Worm (Caenorhabditis elegans) whole organism, late embryonic: ENCODE results near the gene F28C6.10.

Experiments used
- C08G9.2 ChIP-seq: sonication (generic microtip); optimal IDR thresholded peaks from 2 replicates; lab custom pipeline; 2016; ENCODE audit warnings: mild to moderate bottlenecking, missing genetic modification characterization, moderate library complexity, missing compliant biosample characterization
- C38D4.7 ChIP-seq: fragments of 200-800 bp; sonication (Bioruptor generic); optimal IDR thresholded peaks from 2 replicates; lab custom pipeline; 2018; ENCODE audit warnings: mild to moderate bottlenecking, missing genetic modification characterization, moderate library complexity, missing compliant biosample characterization
- F13H6.1 ChIP-seq: sonication (generic microtip); optimal IDR thresholded peaks from 2 replicates; lab custom pipeline; 2016; ENCODE audit warnings: missing genetic modification characterization, missing compliant biosample characterization
- K09A11.1 ChIP-seq: sonication (generic microtip); optimal IDR thresholded peaks from 2 replicates; lab custom pipeline; 2017; ENCODE audit warnings: antibody characterized with exemption, mild to moderate bottlenecking, missing genetic modification characterization, missing compliant biosample characterization; ENCODE audit not compliant: insufficient read depth
- T23F11.4 ChIP-seq: fragments of 200-800 bp; sonication (Bioruptor generic); optimal IDR thresholded peaks from 2 replicates; lab custom pipeline; 2018; ENCODE audit warnings: mild to moderate bottlenecking, missing genetic modification characterization, missing compliant biosample characterization
- Y22D7AL.16 ChIP-seq: sonication (generic microtip); optimal IDR thresholded peaks from 2 replicates; lab custom pipeline; 2016; ENCODE audit warnings: missing genetic modification characterization, missing compliant biosample characterization
- ahr-1 ChIP-seq: sonication (generic microtip); optimal IDR thresholded peaks from 2 replicates; lab custom pipeline; 2016; ENCODE audit warnings: missing genetic modification characterization, missing compliant biosample characterization
- ama-1 ChIP-seq: fragments of 150-350 bp; optimal IDR thresholded peaks from 2 replicates; lab custom pipeline; 2014
- ceh-14 ChIP-seq: sonication (generic microtip); optimal IDR thresholded peaks from 2 replicates; lab custom pipeline; 2016; ENCODE audit warnings: missing genotype, missing genetic modification characterization, missing compliant biosample characterization
- ceh-18 ChIP-seq: sonication (generic microtip); optimal IDR thresholded peaks from 2 replicates; lab custom pipeline; 2016; ENCODE audit warnings: missing genetic modification characterization, missing compliant biosample characterization
- ceh-19 ChIP-seq: fragments of 200-800 bp; sonication (Bioruptor generic); optimal IDR thresholded peaks from 2 replicates; lab custom pipeline; 2018; ENCODE audit warnings: mild to moderate bottlenecking, missing genetic modification characterization, missing compliant biosample characterization
- ceh-22 ChIP-seq: sonication (generic microtip); optimal IDR thresholded peaks from 2 replicates; lab custom pipeline; 2017; ENCODE audit warnings: missing biosample characterization, missing genetic modification characterization
- ceh-31 ChIP-seq: sonication (generic microtip); optimal IDR thresholded peaks from 2 replicates; lab custom pipeline; 2016; ENCODE audit warnings: missing genetic modification characterization, missing compliant biosample characterization
- ceh-34 ChIP-seq: sonication (generic microtip); optimal IDR thresholded peaks from 2 replicates; lab custom pipeline; 2016; ENCODE audit warnings: mild to moderate bottlenecking, missing genetic modification characterization, missing compliant biosample characterization
- ceh-45 ChIP-seq: fragments of 200-800 bp; sonication (Bioruptor generic); IDR thresholded peaks from 2 replicates; pipeline ENCODE4 v1.3.6; 2022; ENCODE audit warnings: missing genetic modification reagents, missing genetic modification characterization, missing compliant biosample characterization
- ceh-48 ChIP-seq: sonication (generic microtip); optimal IDR thresholded peaks from 2 replicates; lab custom pipeline; 2016; ENCODE audit warnings: missing genetic modification characterization, inconsistent platforms, missing compliant biosample characterization
- ceh-6 ChIP-seq: fragments of 200-800 bp; sonication (Bioruptor generic); optimal IDR thresholded peaks from 2 replicates; lab custom pipeline; 2018; ENCODE audit warnings: mild to moderate bottlenecking, missing genetic modification characterization, missing compliant biosample characterization
- ceh-9 ChIP-seq: sonication (generic microtip); optimal IDR thresholded peaks from 2 replicates; lab custom pipeline; 2016; ENCODE audit warnings: mild to moderate bottlenecking, missing genetic modification characterization, inconsistent platforms, missing compliant biosample characterization
- dmd-4 ChIP-seq: sonication (generic microtip); optimal IDR thresholded peaks from 2 replicates; lab custom pipeline; 2016; ENCODE audit warnings: borderline replicate concordance, missing genetic modification characterization, missing compliant biosample characterization
- dve-1 ChIP-seq: sonication (generic microtip); optimal IDR thresholded peaks from 2 replicates; lab custom pipeline; 2017; ENCODE audit warnings: antibody characterized with exemption, mild to moderate bottlenecking, missing genetic modification characterization, missing compliant biosample characterization
- elt-4 ChIP-seq: sonication (generic microtip); optimal IDR thresholded peaks from 2 replicates; lab custom pipeline; 2016; ENCODE audit warnings: missing genetic modification characterization, missing compliant biosample characterization
- ets-4 ChIP-seq: sonication (generic microtip); optimal IDR thresholded peaks from 2 replicates; lab custom pipeline; 2016; ENCODE audit warnings: missing genetic modification characterization, missing compliant biosample characterization
- fax-1 ChIP-seq: sonication (generic microtip); optimal IDR thresholded peaks from 2 replicates; lab custom pipeline; 2016; ENCODE audit warnings: missing genotype, missing genetic modification characterization, missing compliant biosample characterization
- fkh-10 ChIP-seq: fragments of 150-350 bp; optimal IDR thresholded peaks from 2 replicates; lab custom pipeline; 2014; ENCODE audit warnings: missing biosample characterization, missing genetic modification reagents, missing genetic modification characterization
- gmeb-2 ChIP-seq: sonication (generic microtip); optimal IDR thresholded peaks from 2 replicates; lab custom pipeline; 2016; ENCODE audit warnings: missing genetic modification characterization, inconsistent platforms, missing compliant biosample characterization
- hlh-30 ChIP-seq: sonication (generic microtip); optimal IDR thresholded peaks from 2 replicates; lab custom pipeline; 2017; ENCODE audit warnings: antibody characterized with exemption, missing genetic modification characterization, missing compliant biosample characterization; ENCODE audit not compliant: insufficient read depth
- hlh-6 ChIP-seq: sonication (generic microtip); optimal IDR thresholded peaks from 2 replicates; lab custom pipeline; 2016; ENCODE audit warnings: missing genotype, missing genetic modification characterization, missing compliant biosample characterization
- hlh-8 ChIP-seq: sonication (generic microtip); optimal IDR thresholded peaks from 2 replicates; lab custom pipeline; 2016; ENCODE audit warnings: missing genotype, missing genetic modification characterization, missing compliant biosample characterization
- lim-6 ChIP-seq: sonication (generic microtip); optimal IDR thresholded peaks from 2 replicates; lab custom pipeline; 2016; ENCODE audit warnings: missing genetic modification characterization, missing compliant biosample characterization
- madf-2 ChIP-seq: sonication (generic microtip); optimal IDR thresholded peaks from 2 replicates; lab custom pipeline; 2017; ENCODE audit warnings: missing genetic modification characterization, missing compliant biosample characterization
- mec-3 ChIP-seq: sonication (generic microtip); optimal IDR thresholded peaks from 2 replicates; lab custom pipeline; 2016; ENCODE audit warnings: borderline replicate concordance, missing genetic modification characterization, missing compliant biosample characterization
- nhr-11 ChIP-seq: fragments of 150-350 bp; optimal IDR thresholded peaks from 2 replicates; lab custom pipeline; 2014; ENCODE audit warnings: missing biosample characterization, missing genetic modification characterization
- nhr-232 ChIP-seq: sonication (generic microtip); optimal IDR thresholded peaks from 2 replicates; lab custom pipeline; 2016; ENCODE audit warnings: missing genetic modification characterization, missing compliant biosample characterization
- pag-3 ChIP-seq: sonication (generic microtip); optimal IDR thresholded peaks from 2 replicates; lab custom pipeline; 2016; ENCODE audit warnings: missing compliant biosample characterization, missing genetic modification characterization, borderline replicate concordance
- pat-9 ChIP-seq: fragments of 200-800 bp; sonication (Bioruptor generic); optimal IDR thresholded peaks from 2 replicates; lab custom pipeline; 2018; ENCODE audit warnings: mild to moderate bottlenecking, missing genetic modification characterization, moderate library complexity, missing compliant biosample characterization
- pax-1 ChIP-seq: fragments of 150-350 bp; optimal IDR thresholded peaks from 2 replicates; lab custom pipeline; 2014; ENCODE audit warnings: missing biosample characterization, missing genetic modification characterization
- pha-2 ChIP-seq: sonication (generic microtip); optimal IDR thresholded peaks from 2 replicates; lab custom pipeline; 2017; ENCODE audit warnings: mild to moderate bottlenecking, missing genetic modification characterization, missing compliant biosample characterization
- ref-2 ChIP-seq: sonication (generic microtip); optimal IDR thresholded peaks from 2 replicates; lab custom pipeline; 2016; ENCODE audit warnings: missing genetic modification characterization, missing compliant biosample characterization
- rnt-1 ChIP-seq: sonication (generic microtip); optimal IDR thresholded peaks from 2 replicates; lab custom pipeline; 2016; ENCODE audit warnings: missing genetic modification characterization, missing compliant biosample characterization
- sdc-2 ChIP-seq: sonication (generic microtip); optimal IDR thresholded peaks from 2 replicates; lab custom pipeline; 2016; ENCODE audit warnings: missing genotype, missing genetic modification characterization, missing compliant biosample characterization
- sox-2 ChIP-seq: fragments of 200-800 bp; sonication (Bioruptor generic); IDR thresholded peaks from 2 replicates; pipeline ENCODE4 v1.3.6; 2022; ENCODE audit warnings: missing genetic modification reagents, missing genetic modification characterization, missing compliant biosample characterization
- syd-9 ChIP-seq: sonication (generic microtip); optimal IDR thresholded peaks from 2 replicates; lab custom pipeline; 2016; ENCODE audit warnings: mild to moderate bottlenecking, missing genetic modification characterization, moderate library complexity, missing compliant biosample characterization
- tbx-2 ChIP-seq: sonication (generic microtip); optimal IDR thresholded peaks from 2 replicates; lab custom pipeline; 2016; ENCODE audit warnings: missing genetic modification characterization, missing compliant biosample characterization
- tbx-7 ChIP-seq: sonication (generic microtip); optimal IDR thresholded peaks from 2 replicates; lab custom pipeline; 2016; ENCODE audit warnings: missing genotype, missing genetic modification characterization, missing compliant biosample characterization
- ttx-3 ChIP-seq: sonication (generic microtip); optimal IDR thresholded peaks from 2 replicates; lab custom pipeline; 2016; ENCODE audit warnings: missing genetic modification reagents, missing genetic modification characterization, missing compliant biosample characterization
- unc-42 ChIP-seq: sonication (generic microtip); optimal IDR thresholded peaks from 2 replicates; lab custom pipeline; 2016; ENCODE audit warnings: missing genotype, missing genetic modification characterization, missing compliant biosample characterization
- unc-86 ChIP-seq: sonication (generic microtip); optimal IDR thresholded peaks from 2 replicates; lab custom pipeline; 2016; ENCODE audit warnings: missing genetic modification characterization, missing compliant biosample characterization
- ztf-16 ChIP-seq: sonication (generic microtip); optimal IDR thresholded peaks from 2 replicates; lab custom pipeline; 2017; ENCODE audit warnings: missing genetic modification characterization, missing compliant biosample characterization

The F28C6.10 gene

DNA sequence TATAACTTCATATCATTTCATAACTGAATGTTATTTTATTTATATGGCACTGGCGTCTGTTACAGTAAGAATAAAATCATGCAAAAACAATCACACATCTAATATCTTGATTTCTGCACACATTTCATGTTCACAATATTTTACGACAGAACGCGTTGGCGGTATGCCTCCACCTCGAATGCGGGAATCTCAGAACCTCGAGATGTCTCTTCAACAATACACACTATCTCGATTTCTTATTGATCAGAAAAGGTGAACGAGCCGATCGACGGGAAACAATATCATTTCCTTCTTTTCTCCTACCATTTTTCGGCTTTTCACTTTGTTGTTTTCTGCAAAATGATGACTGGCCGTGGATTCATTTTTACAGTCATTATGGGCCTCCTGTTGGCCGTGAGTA, at the start of gene F28C6.10:
F28C6.10 (plus strand) TSS at position 301 of the 400 bp plus-strand sequence.
- TF ChIP-seq ceh-19 (GFP tag; lab: Kevin White, UChicago) (no peak), ceh-31 (no peak), C08G9.2 (no peak)

DNA sequence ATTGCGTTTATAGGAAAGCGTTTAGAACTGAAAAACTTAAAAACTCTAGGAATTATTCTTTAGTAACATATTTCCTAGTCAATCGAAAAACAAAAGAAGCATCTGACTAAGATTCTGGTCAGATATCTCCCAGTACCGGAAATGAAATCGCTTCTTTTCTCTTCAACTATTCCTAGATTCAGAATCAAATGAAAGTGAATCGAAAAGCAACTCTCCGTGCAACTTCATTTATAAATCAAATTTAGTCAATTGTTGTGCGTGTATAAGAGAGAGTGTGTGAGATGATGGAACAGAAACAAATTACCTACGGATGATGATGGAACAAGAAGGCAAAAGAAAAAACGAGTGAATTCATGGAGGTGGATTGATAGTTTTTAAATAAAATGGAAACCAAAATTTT, 48.6 kb upstream of the F28C6.10 start:
- TF ChIP-seq unc-42 (tag; lab: Kevin White, UChicago) (peak; percentile 97), fkh-10 (GFP tag; lab: Kevin White, UChicago) (peak; percentile 14), elt-4 (tag; lab: Kevin White, UChicago) (no peak)

DNA sequence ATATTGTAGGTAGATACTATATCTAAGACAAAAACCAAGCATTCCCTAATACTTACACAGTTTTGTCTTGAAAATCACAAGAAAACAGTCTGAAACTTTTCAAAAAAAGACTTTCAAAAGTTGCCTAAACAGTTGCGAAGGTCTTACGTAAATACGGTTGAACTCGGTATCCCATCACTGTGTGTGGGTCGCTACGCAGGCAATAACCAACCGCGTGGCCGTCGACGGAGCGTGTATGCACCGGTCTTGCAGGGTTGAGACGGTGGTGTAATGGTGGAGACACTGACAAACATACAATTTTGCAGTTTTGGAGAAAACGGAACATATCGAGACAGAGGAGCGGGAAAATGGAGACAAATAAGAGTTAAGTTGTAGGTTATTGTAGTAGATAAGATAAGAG, 46.5 kb upstream of the F28C6.10 start, which contains the start of gene iff-2:
iff-2 (minus strand) TSS at position 141 of the 400 bp plus-strand sequence.
- TF ChIP-seq sdc-2 (tag; lab: Kevin White, UChicago), result peak; percentile 78
- TF ChIP-seq ama-1, result peak; percentile 51
- peak; percentile 62 for TF ChIP-seq ceh-19 (GFP tag; lab: Kevin White, UChicago)
- no peak for TF ChIP-seq fax-1 (tag; lab: Kevin White, UChicago)
- TF ChIP-seq ceh-48, result peak; percentile 49
- TF ChIP-seq gmeb-2, result no peak
- TF ChIP-seq ceh-9 (tag; lab: Kevin White, UChicago), result no peak
- TF ChIP-seq ahr-1 (tag; lab: Kevin White, UChicago), result no peak
- TF ChIP-seq dve-1, result peak; percentile 98
- peak; percentile 39; the same call in 1 of the 2 replicates for TF ChIP-seq sox-2 (GFP tag; lab: Robert Waterston, UW)
- peak; percentile 37 for TF ChIP-seq ttx-3
- TF ChIP-seq dmd-4 (tag; lab: Kevin White, UChicago), result peak; percentile 1
- peak; percentile 83 for TF ChIP-seq ceh-14 (tag; lab: Kevin White, UChicago)
- peak; percentile 48 for TF ChIP-seq tbx-7 (tag; lab: Kevin White, UChicago)
- peak; percentile 97 for TF ChIP-seq ref-2 (tag; lab: Kevin White, UChicago)
- TF ChIP-seq fkh-10 (GFP tag; lab: Kevin White, UChicago), result peak; percentile 59
- TF ChIP-seq ztf-16 (tag; lab: Kevin White, UChicago), result peak; percentile 83
- TF ChIP-seq nhr-232 (tag; lab: Kevin White, UChicago), result no peak
- peak; percentile 62; the same call in 1 of the 2 replicates for TF ChIP-seq ceh-45 (GFP tag; lab: Robert Waterston, UW)
- TF ChIP-seq T23F11.4 (GFP tag; lab: Kevin White, UChicago), result peak; percentile 69
- peak; percentile 95 for TF ChIP-seq rnt-1 (tag; lab: Kevin White, UChicago)
- TF ChIP-seq Y22D7AL.16, result no peak
- TF ChIP-seq hlh-8 (tag; lab: Kevin White, UChicago), result peak; percentile 50
- TF ChIP-seq hlh-30 (tag; lab: Kevin White, UChicago), result peak; percentile 100
- TF ChIP-seq C38D4.7, result peak; percentile 18
- peak; percentile 97 for TF ChIP-seq tbx-2 (tag; lab: Kevin White, UChicago)
- TF ChIP-seq C08G9.2, result peak; percentile 65
- peak; percentile 62 for TF ChIP-seq nhr-11 (tag; lab: Kevin White, UChicago)
- peak; percentile 28 for TF ChIP-seq hlh-6
- TF ChIP-seq pat-9 (tag; lab: Kevin White, UChicago), result peak; percentile 72
- peak; percentile 67 for TF ChIP-seq ceh-22
- TF ChIP-seq ets-4, result peak; percentile 89
- TF ChIP-seq ceh-31, result peak; percentile 95
- TF ChIP-seq syd-9 (tag; lab: Kevin White, UChicago), result peak; percentile 83
- peak; percentile 96 for TF ChIP-seq ceh-34 (tag; lab: Kevin White, UChicago)
- TF ChIP-seq unc-42 (tag; lab: Kevin White, UChicago), result peak; percentile 93
- TF ChIP-seq unc-86 (tag; lab: Kevin White, UChicago), result peak; percentile 76
- TF ChIP-seq pax-1, result peak; percentile 83
- peak; percentile 70 for TF ChIP-seq madf-2
- no peak for TF ChIP-seq pag-3
- TF ChIP-seq ceh-18 (tag; lab: Kevin White, UChicago), result peak; percentile 99
- peak; percentile 80 for TF ChIP-seq K09A11.1 (tag; lab: Kevin White, UChicago)
- TF ChIP-seq pha-2 (tag; lab: Kevin White, UChicago), result peak; percentile 46
- TF ChIP-seq lim-6 (tag; lab: Kevin White, UChicago), result no peak
- peak; percentile 66 for TF ChIP-seq F13H6.1 (tag; lab: Kevin White, UChicago)
- no peak for TF ChIP-seq mec-3 (tag; lab: Kevin White, UChicago)
- TF ChIP-seq ceh-6 (GFP tag; lab: Kevin White, UChicago), result peak; percentile 56
